Fruit fly (Drosophila melanogaster) whole organism, wandering third instar larva: ENCODE results near the gene CG14212.

Experiments
- CG9705 ChIP-seq: fragments of 200-800 bp; sonication (Bioruptor generic); optimal IDR thresholded peaks from 2 replicates; lab custom pipeline; 2018; ENCODE audit warnings: missing biosample characterization, mild to moderate bottlenecking, missing genetic modification characterization
- GATAd ChIP-seq: sonication (Bioruptor generic); optimal IDR thresholded peaks from 2 replicates; lab custom pipeline; 2016; ENCODE audit warnings: missing biosample characterization, missing genetic modification characterization
- Hr78 ChIP-seq: fragments of >200 bp; optimal IDR thresholded peaks from 2 replicates; lab custom pipeline; 2017; ENCODE audit warnings: missing biosample characterization, missing genetic modification characterization
- Jra ChIP-seq: sonication (Bioruptor generic); optimal IDR thresholded peaks from 2 replicates; lab custom pipeline; 2016; ENCODE audit warnings: missing biosample characterization, missing genetic modification characterization
- N ChIP-seq: fragments of >200 bp; optimal IDR thresholded peaks from 2 replicates; lab custom pipeline; 2018; ENCODE audit warnings: missing biosample characterization, missing external identifiers, missing genetic modification characterization
- Vsx2 ChIP-seq: fragments of 200-300, 225-300 bp; sonication (Bioruptor generic); optimal IDR thresholded peaks from 2 replicates; lab custom pipeline; 2018; ENCODE audit warnings: missing biosample characterization, missing genetic modification characterization; ENCODE audit not compliant: partially characterized antibody
- br ChIP-seq: fragments of 200-800 bp; sonication (Bioruptor generic); optimal IDR thresholded peaks from 2 replicates; lab custom pipeline; 2016; ENCODE audit warnings: missing biosample characterization, missing genetic modification characterization
- dl ChIP-seq, 2 experiments: fragments of 175-275, 200-275 bp in 1 of 2; fragments of 200-275 bp in 1 of 2; sonication (Bioruptor generic); optimal IDR thresholded peaks; lab custom pipeline; 2018; ENCODE audit warnings: mild to moderate bottlenecking in 2 of 2, missing biosample characterization in 2 of 2, missing genetic modification characterization in 2 of 2, moderate library complexity in 2 of 2; ENCODE audit not compliant: partially characterized antibody in 2 of 2, insufficient read depth in 1 of 2
- dmrt93B ChIP-seq: fragments of 200-800 bp; sonication (Bioruptor generic); optimal IDR thresholded peaks from 2 replicates; lab custom pipeline; 2018; ENCODE audit warnings: missing biosample characterization, mild to moderate bottlenecking, missing genetic modification characterization
- dsf ChIP-seq: sonication (Bioruptor generic); optimal IDR thresholded peaks from 2 replicates; lab custom pipeline; 2016; ENCODE audit warnings: missing biosample characterization, missing genetic modification characterization, borderline replicate concordance
- lola ChIP-seq: fragments of >200 bp; optimal IDR thresholded peaks from 2 replicates; lab custom pipeline; 2017; ENCODE audit warnings: missing biosample characterization, missing genetic modification characterization
- pan ChIP-seq: fragments of >200 bp; optimal IDR thresholded peaks from 2 replicates; lab custom pipeline; 2017
- psq ChIP-seq: fragments of 200-800 bp; sonication (Bioruptor generic); optimal IDR thresholded peaks from 3 replicates; lab custom pipeline; 2017; ENCODE audit warnings: missing biosample characterization, mild to moderate bottlenecking, missing genetic modification characterization, moderate library complexity
- rgr ChIP-seq: fragments of 200-800 bp; sonication (Bioruptor generic); optimal IDR thresholded peaks from 3 replicates; lab custom pipeline; 2016; ENCODE audit warnings: missing biosample characterization, mild to moderate bottlenecking, missing genetic modification characterization

dm6 chrX:19615990-19616663 lies 9.4 kb upstream of the CG14212 start, which contains the start of gene CG14210:
- TF ChIP-seq dmrt93B (GFP tag; lab: Kevin White, UChicago): no peak
- no peak for TF ChIP-seq dl (GFP tag; optimal IDR thresholded peaks at IDR 0.05; lab: Kevin White, UChicago; ENCODE audit: insufficient read depth in 1 of 2, partially characterized antibody in 2 of 2)
- no peak for TF ChIP-seq rgr (GFP tag; lab: Kevin White, UChicago)
- no peak for TF ChIP-seq psq (GFP tag; lab: Kevin White, UChicago)
- TF ChIP-seq dsf (GFP tag; lab: Kevin White, UChicago): no peak
- no peak for TF ChIP-seq N (GFP tag; lab: Kevin White, UChicago)
- no peak for TF ChIP-seq pan (lab: Kevin White, UChicago)
- TF ChIP-seq br (GFP tag; lab: Kevin White, UChicago): no peak
- TF ChIP-seq Hr78 (GFP tag; lab: Kevin White, UChicago): no peak
- TF ChIP-seq Jra: no peak
- TF ChIP-seq CG9705 (GFP tag; lab: Kevin White, UChicago): no peak
- no peak for TF ChIP-seq Vsx2 (GFP tag; lab: Kevin White, UChicago)
- TF ChIP-seq GATAd (GFP tag; lab: Kevin White, UChicago): no peak
- TF ChIP-seq lola: no peak
